Worm (Caenorhabditis elegans) whole organism, early embryonic: ENCODE measurements around the gene pqn-54.

Source experiments
- B0310.2 ChIP-seq: sonication (generic microtip); optimal IDR thresholded peaks from 2 replicates; lab custom pipeline; 2016; ENCODE audit warnings: mild to moderate bottlenecking, missing genetic modification characterization, missing compliant biosample characterization
- F13C5.2 ChIP-seq: sonication (generic microtip); optimal IDR thresholded peaks from 2 replicates; lab custom pipeline; 2017; ENCODE audit warnings: mild to moderate bottlenecking, missing genetic modification characterization, inconsistent platforms, missing compliant biosample characterization
- aly-1 ChIP-seq: sonication (generic microtip); optimal IDR thresholded peaks from 2 replicates; lab custom pipeline; 2016; ENCODE audit warnings: missing genetic modification characterization, missing compliant biosample characterization
- ama-1 ChIP-seq: fragments of 150-350 bp; optimal IDR thresholded peaks from 2 replicates; lab custom pipeline; 2014
- ceh-13 ChIP-seq: fragments of 200-800 bp; sonication (Bioruptor generic); optimal IDR thresholded peaks from 2 replicates; lab custom pipeline; 2018; ENCODE audit warnings: mild to moderate bottlenecking, missing genetic modification characterization, missing compliant biosample characterization
- ceh-36 ChIP-seq: sonication (generic microtip); optimal IDR thresholded peaks from 2 replicates; lab custom pipeline; 2016; ENCODE audit warnings: missing genetic modification characterization, inconsistent platforms, missing compliant biosample characterization
- ets-7 ChIP-seq: sonication (generic microtip); optimal IDR thresholded peaks from 2 replicates; lab custom pipeline; 2016; ENCODE audit warnings: missing genotype, missing genetic modification characterization, missing compliant biosample characterization
- flt-1 ChIP-seq: fragments of 200-800 bp; sonication (Bioruptor generic); IDR thresholded peaks from 2 replicates; pipeline ENCODE4 v1.3.6; 2022; ENCODE audit warnings: missing genetic modification characterization, missing compliant biosample characterization
- hmbx-1 ChIP-seq: sonication (generic microtip); optimal IDR thresholded peaks from 2 replicates; lab custom pipeline; 2016; ENCODE audit warnings: mild to moderate bottlenecking, missing genetic modification characterization, missing compliant biosample characterization
- hmg-4 ChIP-seq: fragments of 200-800 bp; sonication (Bioruptor generic); optimal IDR thresholded peaks from 2 replicates; lab custom pipeline; 2018; ENCODE audit warnings: mild to moderate bottlenecking, missing genetic modification characterization, missing compliant biosample characterization
- hnd-1 ChIP-seq: sonication (generic microtip); optimal IDR thresholded peaks from 2 replicates; lab custom pipeline; 2016; ENCODE audit warnings: missing genetic modification characterization, missing compliant biosample characterization
- pes-1 ChIP-seq: fragments of 200-800 bp; sonication (Bioruptor generic); IDR thresholded peaks from 2 replicates; pipeline ENCODE4 v1.3.6; 2022; ENCODE audit warnings: missing genetic modification reagents, missing genetic modification characterization, missing compliant biosample characterization
- scrt-1 ChIP-seq: fragments of 200-800 bp; sonication (Bioruptor generic); IDR thresholded peaks from 2 replicates; pipeline ENCODE4 v1.3.6; 2022; ENCODE audit warnings: missing genetic modification characterization, missing compliant biosample characterization
- sea-1 ChIP-seq: fragments of 200-800 bp; sonication (Bioruptor generic); conservative IDR thresholded peaks from 2 replicates; pipeline ENCODE4 v1.3.6; 2022; ENCODE audit warnings: missing genetic modification characterization, missing compliant biosample characterization
- tbx-11 ChIP-seq: fragments of 200-800 bp; sonication (Bioruptor generic); IDR thresholded peaks from 2 replicates; pipeline ENCODE4 v1.3.6; 2022; ENCODE audit warnings: missing genetic modification characterization, missing compliant biosample characterization
- tbx-37 ChIP-seq: fragments of 200-800 bp; sonication (Bioruptor generic); conservative IDR thresholded peaks from 2 replicates; pipeline ENCODE4 v1.3.6; 2022; ENCODE audit warnings: missing genetic modification reagents, missing genetic modification characterization, missing compliant biosample characterization
- tra-4 ChIP-seq: sonication (generic microtip); optimal IDR thresholded peaks from 2 replicates; lab custom pipeline; 2017; ENCODE audit warnings: missing genetic modification characterization, missing compliant biosample characterization

pqn-54 gene

ce11 chrV:1464543-1465040, at the start of gene pqn-54, which contains the start of gene fpn-1.2:
pqn-54 (plus strand) TSS chrV:1464990.
fpn-1.2 (minus strand) TSS chrV:1464699.
- no peak for TF ChIP-seq tbx-11 (GFP tag; lab: Robert Waterston, UW)
- TF ChIP-seq ets-7 (tag; lab: Kevin White, UChicago): no peak
- no peak for TF ChIP-seq hnd-1 (tag; lab: Kevin White, UChicago)
- no peak for TF ChIP-seq F13C5.2 (tag; lab: Kevin White, UChicago)
- TF ChIP-seq aly-1 (tag; lab: Kevin White, UChicago): no peak
- TF ChIP-seq hmbx-1 (tag; lab: Kevin White, UChicago): no peak
- TF ChIP-seq sea-1 (GFP tag; lab: Robert Waterston, UW): no peak
- no peak for TF ChIP-seq B0310.2 (tag; lab: Kevin White, UChicago)
- no peak for TF ChIP-seq flt-1
- TF ChIP-seq scrt-1: no peak
- no peak for TF ChIP-seq pes-1 (GFP tag; lab: Robert Waterston, UW)
- no peak for TF ChIP-seq ama-1 (lab: Kevin White, UChicago)
- no peak for TF ChIP-seq ceh-13 (GFP tag; lab: Kevin White, UChicago)
- TF ChIP-seq tbx-37: no peak
- no peak for TF ChIP-seq hmg-4 (GFP tag; lab: Kevin White, UChicago)
- TF ChIP-seq tra-4 (tag; lab: Kevin White, UChicago): no peak

ce11 chrV:1416154-1416553, 48.6 kb upstream of the pqn-54 start:
- peak; percentile 83 for TF ChIP-seq ceh-36 (tag; lab: Kevin White, UChicago)
- TF ChIP-seq tbx-37: no peak

- TF ChIP-seq tbx-37: no peak
- TF ChIP-seq hnd-1 (tag; lab: Kevin White, UChicago): no peak
- no peak for TF ChIP-seq aly-1 (tag; lab: Kevin White, UChicago)
- TF ChIP-seq tbx-11 (GFP tag; lab: Robert Waterston, UW): no peak
- TF ChIP-seq sea-1 (GFP tag; lab: Robert Waterston, UW): no peak
- TF ChIP-seq ets-7 (tag; lab: Kevin White, UChicago): no peak
- TF ChIP-seq flt-1: no peak
- TF ChIP-seq hmbx-1 (tag; lab: Kevin White, UChicago): no peak
- TF ChIP-seq ceh-13 (GFP tag; lab: Kevin White, UChicago): no peak
- no peak for TF ChIP-seq pes-1 (GFP tag; lab: Robert Waterston, UW)
- TF ChIP-seq scrt-1: no peak
- TF ChIP-seq tra-4 (tag; lab: Kevin White, UChicago): no peak
- no peak for TF ChIP-seq hmg-4 (GFP tag; lab: Kevin White, UChicago)
- TF ChIP-seq ama-1 (lab: Kevin White, UChicago): no peak
- TF ChIP-seq B0310.2 (tag; lab: Kevin White, UChicago): no peak
- no peak for TF ChIP-seq F13C5.2 (tag; lab: Kevin White, UChicago)
- TF ChIP-seq ceh-36 (tag; lab: Kevin White, UChicago): no peak
These were observed 42.5 kb upstream of the pqn-54 start for ce11 chrV:1422269-1422668.

ce11 chrV:1423338-1423737, 41.5 kb upstream of the pqn-54 start:
- TF ChIP-seq F13C5.2 (tag; lab: Kevin White, UChicago): no peak
- no peak for TF ChIP-seq sea-1 (GFP tag; lab: Robert Waterston, UW)
- peak; percentile 96 for TF ChIP-seq ceh-36 (tag; lab: Kevin White, UChicago)

ce11 chrV:1425595-1425994, 39.2 kb upstream of the pqn-54 start, which contains the start of gene R12A1.3:
R12A1.3 (minus strand) TSS chrV:1425794.
- TF ChIP-seq flt-1 (no peak), tbx-37 (no peak)

ce11 chrV:1431702-1432187, 33.0 kb upstream of the pqn-54 start, which contains the start of gene ges-1:
ges-1 (minus strand) TSS chrV:1432137.
- TF ChIP-seq tra-4 (tag; lab: Kevin White, UChicago): no peak
- TF ChIP-seq flt-1: no peak
- TF ChIP-seq ceh-13 (GFP tag; lab: Kevin White, UChicago): no peak
- TF ChIP-seq hmg-4 (GFP tag; lab: Kevin White, UChicago): no peak
- no peak for TF ChIP-seq ceh-36 (tag; lab: Kevin White, UChicago)

ce11 chrV:1432500-1433418, 32.0 kb upstream of the pqn-54 start:
- no peak for TF ChIP-seq tra-4 (tag; lab: Kevin White, UChicago)
- no peak for TF ChIP-seq pes-1 (GFP tag; lab: Robert Waterston, UW)
- no peak for TF ChIP-seq B0310.2 (tag; lab: Kevin White, UChicago)
- no peak for TF ChIP-seq hmg-4 (GFP tag; lab: Kevin White, UChicago)
- no peak for TF ChIP-seq F13C5.2 (tag; lab: Kevin White, UChicago)
- TF ChIP-seq sea-1 (GFP tag; lab: Robert Waterston, UW): no peak
- no peak for TF ChIP-seq hnd-1 (tag; lab: Kevin White, UChicago)
- no peak for TF ChIP-seq ceh-13 (GFP tag; lab: Kevin White, UChicago)
- TF ChIP-seq ama-1 (lab: Kevin White, UChicago): no peak
- no peak for TF ChIP-seq ets-7 (tag; lab: Kevin White, UChicago)
- TF ChIP-seq tbx-37: no peak
- no peak for TF ChIP-seq ceh-36 (tag; lab: Kevin White, UChicago)
- TF ChIP-seq aly-1 (tag; lab: Kevin White, UChicago): no peak
- TF ChIP-seq scrt-1: no peak
- TF ChIP-seq flt-1: no peak
- TF ChIP-seq hmbx-1 (tag; lab: Kevin White, UChicago): no peak
- no peak for TF ChIP-seq tbx-11 (GFP tag; lab: Robert Waterston, UW)
